Fruit fly (Drosophila melanogaster) S2 (cell line): Measurements from ENCODE around the gene tyn.

Source experiments
- CG8478 ChIP-seq: fragments of >200 bp; optimal IDR thresholded peaks from 2 replicates; lab custom pipeline; 2018
- CTCF ChIP-seq, 2 experiments: fragments of >200 bp; optimal IDR thresholded peaks; 2 replicates each; lab custom pipeline; 2018

DNA sequence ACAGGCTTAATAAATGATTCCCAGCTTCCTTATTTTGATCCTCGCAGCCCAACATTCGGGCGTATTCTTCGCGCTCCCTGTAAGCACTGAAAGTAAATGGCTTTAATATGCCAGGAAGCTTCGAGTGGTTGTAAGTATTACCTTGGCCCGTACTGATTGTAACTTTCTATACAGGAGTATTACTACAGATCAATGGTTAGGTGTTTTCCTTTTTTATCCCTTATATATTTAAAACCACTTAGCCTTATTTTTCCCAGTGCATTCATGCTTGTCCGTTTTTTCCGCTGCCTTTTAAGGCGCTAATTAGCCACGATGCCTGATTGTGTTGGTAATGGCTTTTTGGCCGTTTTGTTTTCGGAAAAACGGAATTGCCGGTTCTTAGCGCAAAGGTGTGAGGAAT lies 33.4 kb downstream of the tyn start:
- TF ChIP-seq CG8478 (lab: Kevin White, UChicago), result no peak
- TF ChIP-seq CTCF (optimal IDR thresholded peaks at IDR 0.05; lab: Kevin White, UChicago), result no peak
